Worm (Caenorhabditis elegans): Measurements from ENCODE around the gene F53E2.2.

Gene F53E2.2

ce11 chrV:1467444-1467843, 7.4 kb upstream of the F53E2.2 start, which contains the start of gene gid-8:
TSS of gene gid-8 (plus strand) at chrV:1467744.
- TF ChIP-seq jun-1 (tag; optimal IDR thresholded peaks at IDR 0.05), result no peak
- TF ChIP-seq dsc-1 (tag; optimal IDR thresholded peaks at IDR 0.05), result no peak
- TF ChIP-seq lir-3 (tag; optimal IDR thresholded peaks at IDR 0.05; ENCODE audit: poor library complexity), result no peak
- no peak for TF ChIP-seq fkh-4 (tag; optimal IDR thresholded peaks at IDR 0.05; ENCODE audit: borderline replicate concordance)
- no peak for TF ChIP-seq lin-35 (GFP tag; optimal IDR thresholded peaks at IDR 0.05)
- no peak for TF ChIP-seq nhr-47 (tag; optimal IDR thresholded peaks at IDR 0.05)
- no peak for TF ChIP-seq nhr-77 (tag; optimal IDR thresholded peaks at IDR 0.05)
- TF ChIP-seq ceh-90 (tag; optimal IDR thresholded peaks at IDR 0.05), result no peak
- TF ChIP-seq ztf-4 (tag; optimal IDR thresholded peaks at IDR 0.05), result no peak
- TF ChIP-seq unc-30 (tag; optimal IDR thresholded peaks at IDR 0.05), result no peak
- no peak for TF ChIP-seq tbx-2 (tag; optimal IDR thresholded peaks at IDR 0.05)
- TF ChIP-seq pax-3 (tag; optimal IDR thresholded peaks at IDR 0.05), result no peak
- TF ChIP-seq nhr-90 (tag; optimal IDR thresholded peaks at IDR 0.05; ENCODE audit: poor library complexity), result no peak
- TF ChIP-seq rnt-1 (tag; optimal IDR thresholded peaks at IDR 0.05), result no peak
- no peak for TF ChIP-seq isw-1 (GFP tag; IDR thresholded peaks at IDR 0.05)
- TF ChIP-seq xbp-1 (tag; optimal IDR thresholded peaks at IDR 0.05), result no peak
- no peak for TF ChIP-seq nhr-237 (tag; optimal IDR thresholded peaks at IDR 0.05)
- no peak for TF ChIP-seq ets-5 (GFP tag; IDR thresholded peaks at IDR 0.05)
- no peak for TF ChIP-seq grh-1 (GFP tag; IDR thresholded peaks at IDR 0.05)

- TF ChIP-seq nhr-90 (tag; optimal IDR thresholded peaks at IDR 0.05; ENCODE audit: poor library complexity) (no peak), egl-27 (tag; optimal IDR thresholded peaks at IDR 0.05) (no peak), C04F5.9 (tag; optimal IDR thresholded peaks at IDR 0.05) (no peak), nhr-12 (tag; optimal IDR thresholded peaks at IDR 0.05) (no peak), lin-35 (GFP tag; optimal IDR thresholded peaks at IDR 0.05) (no peak), mab-9 (GFP tag; IDR thresholded peaks at IDR 0.05) (no peak), nhr-85 (tag) (no peak), elt-2 (tag; optimal IDR thresholded peaks at IDR 0.05) (no peak), fkh-4 (tag; optimal IDR thresholded peaks at IDR 0.05; ENCODE audit: borderline replicate concordance) (no peak), nhr-71 (tag; optimal IDR thresholded peaks at IDR 0.05) (no peak), rnt-1 (tag; optimal IDR thresholded peaks at IDR 0.05) (no peak), hlh-4 (tag; optimal IDR thresholded peaks at IDR 0.05) (no peak), mef-2 (tag; optimal IDR thresholded peaks at IDR 0.05) (no peak), lsy-2 (tag; optimal IDR thresholded peaks at IDR 0.05) (no peak), lin-14 (GFP tag; optimal IDR thresholded peaks at IDR 0.05) (no peak)
Observed at ce11 chrV:1468905-1469304, 6.0 kb upstream of the F53E2.2 start.

- TF ChIP-seq pag-3 (tag; optimal IDR thresholded peaks at IDR 0.05; ENCODE audit: borderline replicate concordance, insufficient read depth) (peak; percentile 53), skn-1 (tag; optimal IDR thresholded peaks at IDR 0.05) (peak; percentile 85), lin-35 (GFP tag; optimal IDR thresholded peaks at IDR 0.05) (peak; percentile 94 to 95), C16A3.4 (tag; optimal IDR thresholded peaks at IDR 0.05) (peak; percentile 72), grh-1 (GFP tag; IDR thresholded peaks at IDR 0.05) (no peak), alr-1 (tag; optimal IDR thresholded peaks at IDR 0.05; ENCODE audit: borderline replicate concordance) (no peak), ceh-88 (GFP tag; IDR thresholded peaks at IDR 0.05) (peak; percentile 43; the same call in 1 of the 2 replicates), lin-39 (tag; optimal IDR thresholded peaks at IDR 0.05) (peak; percentile 12), mep-1 (tag; optimal IDR thresholded peaks at IDR 0.05) (peak; percentile 86), unc-130 (tag; optimal IDR thresholded peaks at IDR 0.05) (peak; percentile 43), lir-3 (tag; optimal IDR thresholded peaks at IDR 0.05; ENCODE audit: poor library complexity) (no peak), zag-1 (tag; optimal IDR thresholded peaks at IDR 0.05) (peak; percentile 22), blmp-1 (tag; optimal IDR thresholded peaks at IDR 0.05) (peak; percentile 61), nhr-76 (tag; optimal IDR thresholded peaks at IDR 0.05) (no peak), egl-13 (tag; optimal IDR thresholded peaks at IDR 0.05) (peak; percentile 42), nhr-47 (tag; optimal IDR thresholded peaks at IDR 0.05) (peak; percentile 83), nhr-19 (GFP tag; conservative IDR thresholded peaks at IDR 0.05) (peak; percentile 60), hpl-2 (GFP tag; optimal IDR thresholded peaks at IDR 0.05) (peak; percentile 51), mdl-1 (tag; optimal IDR thresholded peaks at IDR 0.05) (peak in 1 of 2 experiments; percentile 36), aha-1 (tag; optimal IDR thresholded peaks at IDR 0.05) (no peak), ceh-8 (GFP tag; optimal IDR thresholded peaks at IDR 0.05) (peak; percentile 18), unc-62 (GFP tag; optimal IDR thresholded peaks at IDR 0.05) (no peak), pax-3 (tag; optimal IDR thresholded peaks at IDR 0.05) (no peak)
Observed at ce11 chrV:1471078-1471969, 3.6 kb upstream of the F53E2.2 start.

All from whole organism, L1 larva.